Fruit fly (Drosophila melanogaster) whole organism, embryonic: ENCODE results near the gene CG18262.

Experiments used
- ATbp ChIP-seq: fragments of 200-800 bp; sonication (Bioruptor generic); optimal IDR thresholded peaks from 2 replicates; lab custom pipeline; 2017; ENCODE audit warnings: missing biosample characterization, mild to moderate bottlenecking, missing genetic modification characterization, missing genetic modification reagents
- Asciz ChIP-seq: fragments of 200-800 bp; sonication (Bioruptor generic); optimal IDR thresholded peaks from 2 replicates; lab custom pipeline; 2017; ENCODE audit warnings: missing biosample characterization, mild to moderate bottlenecking, missing genetic modification characterization, missing genetic modification reagents
- Awh ChIP-seq: fragments of 200-800 bp; sonication (Bioruptor generic); IDR thresholded peaks from 2 replicates; pipeline ENCODE4, ENCODE4 v1.3.6; 2022; ENCODE audit warnings: missing biosample characterization, missing genetic modification characterization
- C15 ChIP-seq: fragments of 200-800 bp; sonication (Bioruptor generic); IDR thresholded peaks from 3 replicates; pipeline ENCODE4 v1.3.6; 2022; ENCODE audit warnings: missing biosample characterization, missing genetic modification characterization
- CG1233 ChIP-seq: fragments of 200-800 bp; sonication (Bioruptor generic); optimal IDR thresholded peaks from 4 replicates; lab custom pipeline; 2018; ENCODE audit warnings: missing biosample characterization, mild to moderate bottlenecking, missing genetic modification characterization
- CG14050 ChIP-seq: fragments of 200-800 bp; sonication (Bioruptor generic); IDR thresholded peaks from 3 replicates; pipeline ENCODE4 v1.3.6; 2022; ENCODE audit warnings: missing biosample characterization, missing genetic modification characterization
- CG17359 ChIP-seq: fragments of 200-800 bp; sonication (Bioruptor generic); optimal IDR thresholded peaks from 3 replicates; lab custom pipeline; 2018; ENCODE audit warnings: missing biosample characterization, mild to moderate bottlenecking, missing genetic modification characterization, moderate library complexity
- CG17829 ChIP-seq: fragments of 200-800 bp; optimal IDR thresholded peaks from 2 replicates; lab custom pipeline; 2019; ENCODE audit warnings: missing biosample characterization, mild to moderate bottlenecking, missing genetic modification characterization, moderate library complexity
- CG1792 ChIP-seq: fragments of 200-800 bp; sonication (Bioruptor generic); optimal IDR thresholded peaks from 2 replicates; lab custom pipeline; 2016; ENCODE audit warnings: missing biosample characterization, missing genetic modification characterization
- CG2116 ChIP-seq: fragments of 200-800 bp; sonication (Bioruptor generic); optimal IDR thresholded peaks from 3 replicates; lab custom pipeline; 2018; ENCODE audit warnings: missing biosample characterization, mild to moderate bottlenecking, missing genetic modification characterization
- CG2678 ChIP-seq: fragments of 200-800 bp; sonication (Bioruptor generic); optimal IDR thresholded peaks from 3 replicates; lab custom pipeline; 2019; ENCODE audit warnings: missing biosample characterization, mild to moderate bottlenecking, missing genetic modification characterization, moderate library complexity
- CG30403 ChIP-seq: fragments of 200-800 bp; sonication (Bioruptor generic); optimal IDR thresholded peaks from 3 replicates; lab custom pipeline; 2016; ENCODE audit warnings: missing biosample characterization, missing genetic modification characterization
- CG32772 ChIP-seq: fragments of 200-800 bp; sonication (Bioruptor generic); IDR thresholded peaks from 2 replicates; pipeline ENCODE4 v1.3.6; 2022; ENCODE audit warnings: missing biosample characterization, missing genetic modification characterization
- CG5180 ChIP-seq: fragments of 200-800 bp; sonication (Bioruptor generic); optimal IDR thresholded peaks from 3 replicates; lab custom pipeline; 2017; ENCODE audit warnings: missing biosample characterization, missing genetic modification characterization, mild to moderate bottlenecking, moderate library complexity, missing genetic modification reagents
- CG6689 ChIP-seq: fragments of 200-800 bp; sonication (Bioruptor generic); IDR thresholded peaks from 2 replicates; pipeline ENCODE4 v1.3.6; 2022; ENCODE audit warnings: missing biosample characterization, missing genetic modification characterization
- CG8388 ChIP-seq: fragments of 200-800 bp; sonication (Bioruptor generic); optimal IDR thresholded peaks from 2 replicates; lab custom pipeline; 2019; ENCODE audit warnings: missing biosample characterization, mild to moderate bottlenecking, missing genetic modification characterization, moderate library complexity
- Dad ChIP-seq: fragments of 200-800 bp; sonication (Bioruptor generic); optimal IDR thresholded peaks from 3 replicates; lab custom pipeline; 2016; ENCODE audit warnings: missing biosample characterization, missing genetic modification characterization
- E2f1 ChIP-seq: fragments of 200-800 bp; sonication (Bioruptor generic); IDR thresholded peaks from 2 replicates; pipeline ENCODE4 v1.3.6; 2022; ENCODE audit warnings: missing biosample characterization, missing genetic modification characterization
- Ets97D ChIP-seq: fragments of 200-800 bp; sonication (Bioruptor generic); optimal IDR thresholded peaks from 3 replicates; lab custom pipeline; 2016; ENCODE audit warnings: missing biosample characterization, missing genetic modification characterization
- Gug ChIP-seq: fragments of 200-800 bp; sonication (Bioruptor generic); IDR thresholded peaks from 4 replicates; pipeline ENCODE4 v1.3.6; 2022; ENCODE audit warnings: missing biosample characterization, missing genetic modification characterization
- HLH4C ChIP-seq: fragments of 200-800 bp; sonication (Bioruptor generic); IDR thresholded peaks from 3 replicates; pipeline ENCODE4 v1.3.6; 2022; ENCODE audit warnings: missing biosample characterization, missing genetic modification characterization; ENCODE audit not compliant: partially characterized antibody
- Med ChIP-seq: fragments of 200-800 bp; sonication (Bioruptor generic); peaks from one replicate; lab custom pipeline; 2016; ENCODE audit warnings: missing biosample characterization, missing genetic modification characterization, mild to moderate bottlenecking, inconsistent platforms, moderate library complexity
- NK7.1 ChIP-seq: fragments of 200-800 bp; sonication (Bioruptor generic); optimal IDR thresholded peaks from 3 replicates; lab custom pipeline; 2016; ENCODE audit warnings: missing biosample characterization, missing genetic modification characterization
- Sox100B ChIP-seq: fragments of 200-800 bp; sonication (Bioruptor generic); optimal IDR thresholded peaks from 3 replicates; lab custom pipeline; 2018; ENCODE audit warnings: missing biosample characterization, mild to moderate bottlenecking, missing genetic modification characterization
- Sox102F ChIP-seq: fragments of 200-800 bp; sonication (Bioruptor generic); optimal IDR thresholded peaks from 2 replicates; lab custom pipeline; 2018; ENCODE audit warnings: missing biosample characterization, mild to moderate bottlenecking, missing genetic modification characterization, moderate library complexity
- chm ChIP-seq: fragments of 200-800 bp; sonication (Bioruptor generic); IDR thresholded peaks from 2 replicates; pipeline ENCODE4 v1.3.6; 2022; ENCODE audit warnings: missing biosample characterization, missing genetic modification characterization
- ci ChIP-seq: fragments of 200-800 bp; sonication (Bioruptor generic); IDR thresholded peaks from 3 replicates; pipeline ENCODE4 v1.3.6; 2022; ENCODE audit warnings: missing biosample characterization, missing genetic modification characterization
- dm ChIP-seq: fragments of 200-800 bp; sonication (Bioruptor generic); optimal IDR thresholded peaks from 3 replicates; lab custom pipeline; 2016; ENCODE audit warnings: missing biosample characterization, missing genetic modification characterization
- dmrt99B ChIP-seq: fragments of 200-800 bp; sonication (Bioruptor generic); optimal IDR thresholded peaks from 2 replicates; lab custom pipeline; 2018; ENCODE audit warnings: missing biosample characterization, mild to moderate bottlenecking, missing genetic modification characterization, moderate library complexity
- dpn ChIP-seq, 2 experiments: fragments of 200-800 bp; sonication (Bioruptor generic); optimal IDR thresholded peaks; 3 replicates each; lab custom pipeline; 2016; ENCODE audit warnings: missing biosample characterization in 2 of 2, missing genetic modification characterization in 2 of 2
- hb ChIP-seq: fragments of 200-800 bp; sonication (Bioruptor generic); IDR thresholded peaks from 3 replicates; pipeline ENCODE4 v1.3.6; 2022; ENCODE audit warnings: missing biosample characterization, missing genetic modification characterization; ENCODE audit not compliant: partially characterized antibody
- ken ChIP-seq: fragments of 200-800 bp; sonication (Bioruptor generic); IDR thresholded peaks from 3 replicates; pipeline ENCODE4 v1.3.6; 2022; ENCODE audit warnings: missing biosample characterization, missing genetic modification characterization
- knrl ChIP-seq: fragments of 200-800 bp; sonication (Bioruptor generic); IDR thresholded peaks from 3 replicates; pipeline ENCODE4 v1.3.6; 2022; ENCODE audit warnings: missing biosample characterization, missing genetic modification characterization; ENCODE audit not compliant: partially characterized antibody
- lbe ChIP-seq: fragments of 200-800 bp; sonication (Bioruptor generic); optimal IDR thresholded peaks from 2 replicates; lab custom pipeline; 2016; ENCODE audit warnings: missing biosample characterization, mild to moderate bottlenecking, missing genetic modification characterization
- lmd ChIP-seq: fragments of 200-800 bp; sonication (Bioruptor generic); IDR thresholded peaks from 2 replicates; pipeline ENCODE4 v1.3.6; 2022; ENCODE audit warnings: missing biosample characterization, missing genetic modification characterization
- onecut ChIP-seq: fragments of 200-800 bp; sonication (Bioruptor generic); IDR thresholded peaks from 2 replicates; pipeline ENCODE4 v1.3.6; 2022; ENCODE audit warnings: missing biosample characterization, missing genetic modification characterization
- tin ChIP-seq: fragments of 200-800 bp; sonication (Bioruptor generic); optimal IDR thresholded peaks from 3 replicates; lab custom pipeline; 2016; ENCODE audit warnings: missing biosample characterization, missing genetic modification characterization
- wek ChIP-seq: fragments of 200-800 bp; sonication (Bioruptor generic); optimal IDR thresholded peaks from 3 replicates; lab custom pipeline; 2018; ENCODE audit warnings: missing biosample characterization, mild to moderate bottlenecking, missing genetic modification characterization, moderate library complexity

Gene CG18262

DNA sequence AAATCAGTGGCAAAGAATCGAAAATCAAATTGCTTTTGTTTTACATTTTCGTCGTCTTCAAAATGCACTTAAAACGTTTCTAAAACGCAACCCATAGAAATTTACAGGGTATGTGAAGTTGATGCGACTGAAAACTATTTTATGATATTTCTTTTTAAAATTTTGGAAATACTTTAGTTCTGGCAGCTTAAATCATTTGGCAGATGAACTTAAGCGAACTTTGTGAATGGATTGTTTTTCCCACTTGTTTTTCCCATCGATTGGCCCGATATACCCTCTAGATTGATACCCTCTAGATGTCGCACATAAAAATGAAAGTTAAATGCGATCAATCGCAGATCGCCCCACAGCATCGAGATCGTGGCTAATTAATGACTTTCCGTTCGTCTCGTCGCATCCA, 26.6 kb upstream of the CG18262 start (continued):
- TF ChIP-seq dpn (GFP tag; optimal IDR thresholded peaks at IDR 0.05; lab: Kevin White, UChicago): peak; percentile 35 to 49
- peak; percentile 75 for TF ChIP-seq ken
- peak; percentile 84 for TF ChIP-seq Med (GFP tag; lab: Kevin White, UChicago)
- peak; percentile 67 for TF ChIP-seq CG17829 (tag; lab: Kevin White, UChicago)
- TF ChIP-seq Ets97D: no peak
- TF ChIP-seq C15 (GFP tag; lab: Robert Waterston, UW): no peak
- peak; percentile 74 for TF ChIP-seq CG8388 (GFP tag; lab: Kevin White, UChicago)
- TF ChIP-seq CG14050: peak; percentile 38; the same call in 2 of the 3 replicates
- TF ChIP-seq CG6689: peak; percentile 74
- TF ChIP-seq tin (GFP tag; lab: Kevin White, UChicago): peak; percentile 45
- TF ChIP-seq E2f1 (GFP tag; lab: Robert Waterston, UW): peak; percentile 43
- peak; percentile 50 for TF ChIP-seq CG30403 (GFP tag; lab: Kevin White, UChicago)
- TF ChIP-seq knrl: no peak
- TF ChIP-seq CG1233 (GFP tag; lab: Kevin White, UChicago): peak; percentile 19
- TF ChIP-seq ci (GFP tag; lab: Robert Waterston, UW): peak; percentile 89
- no peak for TF ChIP-seq HLH4C (GFP tag; lab: Robert Waterston, UW)
- TF ChIP-seq CG1792 (GFP tag; lab: Kevin White, UChicago): no peak
- TF ChIP-seq Dad (GFP tag; lab: Kevin White, UChicago): no peak
- peak; percentile 50 for TF ChIP-seq CG2116
- peak; percentile 71 for TF ChIP-seq CG32772 (GFP tag; lab: Robert Waterston, UW)
- peak; percentile 60 for TF ChIP-seq lmd (GFP tag; lab: Robert Waterston, UW)

DNA sequence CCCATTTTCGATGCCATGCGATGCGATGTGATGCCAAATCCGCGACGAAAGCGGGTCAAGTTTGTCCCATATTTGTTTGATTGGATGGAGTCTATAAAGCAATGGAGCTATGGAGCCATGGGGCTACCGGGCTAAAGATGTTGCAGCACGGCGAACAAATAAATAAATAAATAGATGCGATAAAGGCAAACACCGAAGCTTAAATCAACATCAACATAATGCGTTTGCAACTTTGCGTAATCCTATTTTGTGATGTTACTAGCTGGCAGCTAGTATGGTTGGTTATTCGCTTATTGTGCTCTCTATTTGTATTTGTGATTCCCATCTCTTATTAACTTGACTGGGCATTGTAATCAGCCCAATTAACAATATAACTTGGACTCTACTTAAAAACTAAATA, 24.6 kb upstream of the CG18262 start:
- peak; percentile 16 for TF ChIP-seq CG2678 (tag; lab: Kevin White, UChicago)
- TF ChIP-seq chm (GFP tag; lab: Robert Waterston, UW): no peak
- TF ChIP-seq Gug: no peak
- peak; percentile 20 for TF ChIP-seq Sox102F (GFP tag; lab: Kevin White, UChicago)
- TF ChIP-seq Sox100B (GFP tag; lab: Kevin White, UChicago): peak; percentile 25
- peak; percentile 39 for TF ChIP-seq ATbp (GFP tag; lab: Kevin White, UChicago)
- peak; percentile 42; the same call in 1 of the 3 replicates for TF ChIP-seq ci (GFP tag; lab: Robert Waterston, UW)
- TF ChIP-seq CG17359 (tag; lab: Kevin White, UChicago): peak; percentile 5
- TF ChIP-seq dm: no peak
- peak; percentile 38 for TF ChIP-seq wek
- TF ChIP-seq lbe (GFP tag; lab: Kevin White, UChicago): no peak
- peak; percentile 52 for TF ChIP-seq CG5180 (GFP tag; lab: Kevin White, UChicago)
- no peak for TF ChIP-seq NK7.1 (GFP tag; lab: Kevin White, UChicago)
- peak; percentile 59 for TF ChIP-seq Asciz (GFP tag; lab: Kevin White, UChicago)
- peak; percentile 62; the same call in 1 of the 2 replicates for TF ChIP-seq Awh (GFP tag; lab: Robert Waterston, UW)
- peak; percentile 15 for TF ChIP-seq Med (GFP tag; lab: Kevin White, UChicago)
- no peak for TF ChIP-seq onecut (GFP tag; lab: Robert Waterston, UW)
- TF ChIP-seq dmrt99B (tag; lab: Kevin White, UChicago): peak; percentile 42
- TF ChIP-seq hb: no peak
